Worm (Caenorhabditis elegans) whole organism, early embryonic: ENCODE data around the gene nlp-82.

Experiments used
- B0310.2 ChIP-seq: sonication (generic microtip); optimal IDR thresholded peaks from 2 replicates; lab custom pipeline; 2016; ENCODE audit warnings: mild to moderate bottlenecking, missing genetic modification characterization, missing compliant biosample characterization
- F13C5.2 ChIP-seq: sonication (generic microtip); optimal IDR thresholded peaks from 2 replicates; lab custom pipeline; 2017; ENCODE audit warnings: mild to moderate bottlenecking, missing genetic modification characterization, inconsistent platforms, missing compliant biosample characterization
- aly-1 ChIP-seq: sonication (generic microtip); optimal IDR thresholded peaks from 2 replicates; lab custom pipeline; 2016; ENCODE audit warnings: missing genetic modification characterization, missing compliant biosample characterization
- ama-1 ChIP-seq: fragments of 150-350 bp; optimal IDR thresholded peaks from 2 replicates; lab custom pipeline; 2014
- ceh-13 ChIP-seq: fragments of 200-800 bp; sonication (Bioruptor generic); optimal IDR thresholded peaks from 2 replicates; lab custom pipeline; 2018; ENCODE audit warnings: mild to moderate bottlenecking, missing genetic modification characterization, missing compliant biosample characterization
- ets-7 ChIP-seq: sonication (generic microtip); optimal IDR thresholded peaks from 2 replicates; lab custom pipeline; 2016; ENCODE audit warnings: missing genotype, missing genetic modification characterization, missing compliant biosample characterization
- flt-1 ChIP-seq: fragments of 200-800 bp; sonication (Bioruptor generic); IDR thresholded peaks from 2 replicates; pipeline ENCODE4 v1.3.6; 2022; ENCODE audit warnings: missing genetic modification characterization, missing compliant biosample characterization
- hnd-1 ChIP-seq: sonication (generic microtip); optimal IDR thresholded peaks from 2 replicates; lab custom pipeline; 2016; ENCODE audit warnings: missing genetic modification characterization, missing compliant biosample characterization
- sea-1 ChIP-seq: fragments of 200-800 bp; sonication (Bioruptor generic); conservative IDR thresholded peaks from 2 replicates; pipeline ENCODE4 v1.3.6; 2022; ENCODE audit warnings: missing genetic modification characterization, missing compliant biosample characterization
- tbx-37 ChIP-seq: fragments of 200-800 bp; sonication (Bioruptor generic); conservative IDR thresholded peaks from 2 replicates; pipeline ENCODE4 v1.3.6; 2022; ENCODE audit warnings: missing genetic modification reagents, missing genetic modification characterization, missing compliant biosample characterization
- tra-4 ChIP-seq: sonication (generic microtip); optimal IDR thresholded peaks from 2 replicates; lab custom pipeline; 2017; ENCODE audit warnings: missing genetic modification characterization, missing compliant biosample characterization

DNA sequence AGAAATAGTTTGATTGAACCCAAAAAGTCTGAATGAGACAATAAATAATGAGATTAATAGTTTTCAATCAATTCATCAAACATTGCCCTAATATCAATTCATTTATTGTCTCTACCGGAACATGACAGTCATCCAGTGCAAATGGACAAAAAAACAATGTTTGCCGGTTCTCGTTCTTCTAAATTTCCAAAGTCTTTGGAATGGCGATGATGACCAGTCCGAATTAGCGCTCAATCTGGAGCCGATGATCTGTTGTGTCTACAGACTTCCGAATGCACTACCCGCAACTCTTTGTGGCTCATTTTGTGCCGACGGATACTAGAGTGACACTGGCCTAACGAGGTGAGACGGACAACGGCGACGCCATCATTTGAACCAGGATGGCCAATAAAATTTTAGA is 17.8 kb downstream of the nlp-82 start, which contains the start of gene T26C5.3:
- TF ChIP-seq hnd-1 (tag; lab: Kevin White, UChicago) (no peak), ama-1 (lab: Kevin White, UChicago) (no peak), flt-1 (GFP tag; lab: Robert Waterston, UW) (no peak), ets-7 (tag; lab: Kevin White, UChicago) (no peak), tbx-37 (GFP tag; lab: Robert Waterston, UW) (no peak), B0310.2 (tag; lab: Kevin White, UChicago) (no peak), sea-1 (no peak), F13C5.2 (tag; lab: Kevin White, UChicago) (no peak), ceh-13 (GFP tag; lab: Kevin White, UChicago) (no peak), tra-4 (tag; lab: Kevin White, UChicago) (no peak), aly-1 (tag; lab: Kevin White, UChicago) (no peak)
